Fruit fly (Drosophila melanogaster) whole organism, prepupa: Measurements from ENCODE around the gene Mgat3.

Experiments used
- CG6854 ChIP-seq: fragments of 200-800 bp; sonication (Bioruptor generic); optimal IDR thresholded peaks from 2 replicates; lab custom pipeline; 2017; ENCODE audit warnings: missing biosample characterization, mild to moderate bottlenecking, missing genetic modification characterization
- Eip78C ChIP-seq: fragments of 200-800 bp; sonication (Bioruptor generic); peaks from one replicate; lab custom pipeline; 2016; ENCODE audit warnings: missing biosample characterization, missing genetic modification characterization
- Eip93F ChIP-seq: fragments of 200-800 bp; sonication (Bioruptor generic); optimal IDR thresholded peaks from 2 replicates; lab custom pipeline; 2016; ENCODE audit warnings: missing biosample characterization, mild to moderate bottlenecking, missing genetic modification characterization
- Sox15 ChIP-seq: fragments of 200-800 bp; sonication (Bioruptor generic); optimal IDR thresholded peaks from 3 replicates; lab custom pipeline; 2016; ENCODE audit warnings: missing biosample characterization, missing genetic modification characterization
- dsx ChIP-seq: fragments of 200-800 bp; optimal IDR thresholded peaks from 3 replicates; lab custom pipeline; 2019; ENCODE audit warnings: missing biosample characterization, mild to moderate bottlenecking, missing genetic modification characterization, moderate library complexity; ENCODE audit not compliant: poor library complexity, severe bottlenecking

DNA sequence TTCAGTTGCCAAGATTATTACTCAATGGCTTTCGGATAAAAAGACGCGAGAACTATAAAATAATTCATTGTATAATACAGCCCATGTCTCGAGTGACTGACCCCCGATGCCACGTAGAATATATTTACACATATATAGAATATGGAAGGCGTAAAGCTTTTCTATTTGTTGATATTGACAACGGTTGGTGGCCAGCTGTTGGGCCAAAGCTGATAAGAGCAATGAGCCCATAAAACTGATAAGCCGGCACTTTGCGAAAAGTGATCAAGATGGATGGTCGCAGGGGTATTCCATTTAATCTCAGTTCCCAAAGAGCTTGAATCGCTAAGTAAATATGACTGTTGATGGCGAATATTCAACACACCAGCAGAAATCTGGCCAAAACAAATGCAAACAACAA lies 8.1 kb upstream of the Mgat3 start:
- TF ChIP-seq Sox15 (GFP tag; lab: Kevin White, UChicago) = no peak
- TF ChIP-seq Eip93F (GFP tag; lab: Kevin White, UChicago) = no peak
- TF ChIP-seq dsx (GFP tag; lab: Kevin White, UChicago) = no peak
- no peak for TF ChIP-seq CG6854 (GFP tag; lab: Kevin White, UChicago)
- TF ChIP-seq Eip78C (GFP tag; lab: Kevin White, UChicago) = no peak
